Fruit fly (Drosophila melanogaster) whole organism, prepupa: Measurements from ENCODE around the gene CG12010.

ENCODE experiments used
- Blimp-1 ChIP-seq: fragments of 200-800 bp; sonication (Bioruptor generic); optimal IDR thresholded peaks from 3 replicates; lab custom pipeline; 2017; ENCODE audit warnings: missing biosample characterization, missing genetic modification characterization, mild to moderate bottlenecking, moderate library complexity, missing genetic modification reagents
- CG10631 ChIP-seq: fragments of 200-800 bp; sonication (Bioruptor generic); optimal IDR thresholded peaks from 2 replicates; lab custom pipeline; 2016; ENCODE audit warnings: missing biosample characterization, missing genetic modification characterization
- CG10669 ChIP-seq: fragments of 200-800 bp; sonication (Bioruptor generic); optimal IDR thresholded peaks from 3 replicates; lab custom pipeline; 2018; ENCODE audit warnings: missing biosample characterization, mild to moderate bottlenecking, missing genetic modification characterization, moderate library complexity
- CG11294 ChIP-seq: fragments of 200-800 bp; sonication (Bioruptor generic); IDR thresholded peaks from 2 replicates; pipeline ENCODE4 v1.3.6; 2022; ENCODE audit warnings: missing biosample characterization, missing genetic modification characterization
- CG11902 ChIP-seq: fragments of 200-800 bp; sonication (Bioruptor generic); optimal IDR thresholded peaks from 3 replicates; lab custom pipeline; 2016; ENCODE audit warnings: missing biosample characterization, missing genetic modification characterization
- CG15336 ChIP-seq: fragments of 200-800 bp; sonication (Bioruptor generic); IDR thresholded peaks from 2 replicates; pipeline ENCODE4 v1.3.6; 2022; ENCODE audit warnings: missing biosample characterization, missing genetic modification characterization
- CG1621 ChIP-seq: fragments of 200-800 bp; sonication (Bioruptor generic); optimal IDR thresholded peaks from 3 replicates; lab custom pipeline; 2018; ENCODE audit warnings: missing biosample characterization, mild to moderate bottlenecking, missing genetic modification characterization
- CG16779 ChIP-seq: fragments of 200-800 bp; sonication (Bioruptor generic); optimal IDR thresholded peaks from 3 replicates; lab custom pipeline; 2017; ENCODE audit warnings: missing biosample characterization, mild to moderate bottlenecking, missing genetic modification characterization
- CG3032 ChIP-seq: fragments of 200-800 bp; optimal IDR thresholded peaks from 2 replicates; lab custom pipeline; 2019; ENCODE audit warnings: missing biosample characterization, mild to moderate bottlenecking, missing genetic modification characterization, moderate library complexity
- CG34406 ChIP-seq: fragments of 200-800 bp; sonication (Bioruptor generic); optimal IDR thresholded peaks from 3 replicates; lab custom pipeline; 2016; ENCODE audit warnings: missing biosample characterization, missing genetic modification characterization
- CG3919 ChIP-seq: fragments of 200-800 bp; sonication (Bioruptor generic); optimal IDR thresholded peaks from 3 replicates; lab custom pipeline; 2016; ENCODE audit warnings: missing biosample characterization, missing genetic modification characterization
- CG6163 ChIP-seq: fragments of 200-800 bp; sonication (Bioruptor generic); IDR thresholded peaks from 3 replicates; pipeline ENCODE4 v1.3.6; 2022; ENCODE audit warnings: missing biosample characterization, missing genetic modification characterization
- CG6276 ChIP-seq: fragments of 200-800 bp; sonication (Bioruptor generic); optimal IDR thresholded peaks from 2 replicates; lab custom pipeline; 2017; ENCODE audit warnings: missing biosample characterization, mild to moderate bottlenecking, missing genetic modification characterization
- CG6792 ChIP-seq: fragments of 200-800 bp; sonication (Bioruptor generic); optimal IDR thresholded peaks from 3 replicates; lab custom pipeline; 2016; ENCODE audit warnings: missing biosample characterization, missing genetic modification characterization
- CG6808 ChIP-seq: fragments of 200-800 bp; sonication (Bioruptor generic); optimal IDR thresholded peaks from 3 replicates; lab custom pipeline; 2017; ENCODE audit warnings: missing biosample characterization, missing genetic modification characterization, mild to moderate bottlenecking, moderate library complexity, missing genetic modification reagents
- CG6854 ChIP-seq: fragments of 200-800 bp; sonication (Bioruptor generic); optimal IDR thresholded peaks from 2 replicates; lab custom pipeline; 2017; ENCODE audit warnings: missing biosample characterization, mild to moderate bottlenecking, missing genetic modification characterization
- CG7368 ChIP-seq: fragments of 200-800 bp; sonication (Bioruptor generic); optimal IDR thresholded peaks from 3 replicates; lab custom pipeline; 2016; ENCODE audit warnings: missing biosample characterization, missing genetic modification characterization
- CG8632 ChIP-seq: fragments of 200-800 bp; sonication (Bioruptor generic); optimal IDR thresholded peaks from 3 replicates; lab custom pipeline; 2016; ENCODE audit warnings: missing biosample characterization, missing genetic modification characterization
- CG9139 ChIP-seq: fragments of 200-800 bp; sonication (Bioruptor generic); optimal IDR thresholded peaks from 3 replicates; lab custom pipeline; 2017; ENCODE audit warnings: missing biosample characterization, mild to moderate bottlenecking, missing genetic modification characterization
- Eip75B ChIP-seq: fragments of 200-800 bp; sonication (Bioruptor generic); optimal IDR thresholded peaks from 3 replicates; lab custom pipeline; 2016; ENCODE audit warnings: missing biosample characterization, missing genetic modification characterization
- Eip78C ChIP-seq: fragments of 200-800 bp; sonication (Bioruptor generic); peaks from one replicate; lab custom pipeline; 2016; ENCODE audit warnings: missing biosample characterization, missing genetic modification characterization
- Ets96B ChIP-seq: fragments of 200-800 bp; optimal IDR thresholded peaks from 2 replicates; lab custom pipeline; 2019; ENCODE audit warnings: missing biosample characterization, mild to moderate bottlenecking, missing genetic modification characterization, moderate library complexity
- Gug ChIP-seq: fragments of 200-800 bp; sonication (Bioruptor generic); IDR thresholded peaks from 2 replicates; pipeline ENCODE4 v1.3.6; 2022; ENCODE audit warnings: missing biosample characterization, missing genetic modification characterization
- Hr38 ChIP-seq: sonication (Bioruptor generic); optimal IDR thresholded peaks from 2 replicates; lab custom pipeline; 2016; ENCODE audit warnings: missing biosample characterization, missing genetic modification characterization
- Hr4 ChIP-seq: fragments of 200-800 bp; sonication (Bioruptor generic); optimal IDR thresholded peaks from 3 replicates; lab custom pipeline; 2016; ENCODE audit warnings: missing biosample characterization, missing genetic modification characterization
- Lpt ChIP-seq: fragments of 200-800 bp; sonication (Bioruptor generic); optimal IDR thresholded peaks from 3 replicates; lab custom pipeline; 2016; ENCODE audit warnings: missing biosample characterization, missing genetic modification characterization
- Met ChIP-seq: fragments of 200-800 bp; sonication (Bioruptor generic); optimal IDR thresholded peaks from 3 replicates; lab custom pipeline; 2016; ENCODE audit warnings: missing biosample characterization, missing genetic modification characterization
- Sox102F ChIP-seq: fragments of 200-800 bp; sonication (Bioruptor generic); optimal IDR thresholded peaks from 2 replicates; lab custom pipeline; 2016; ENCODE audit warnings: missing biosample characterization, mild to moderate bottlenecking, missing genetic modification characterization
- Sox14 ChIP-seq: fragments of 200-800 bp; sonication (Bioruptor generic); optimal IDR thresholded peaks from 3 replicates; lab custom pipeline; 2016; ENCODE audit warnings: missing biosample characterization, missing genetic modification characterization
- achi ChIP-seq: fragments of 200-800 bp; sonication (Bioruptor generic); optimal IDR thresholded peaks from 3 replicates; lab custom pipeline; 2016; ENCODE audit warnings: missing biosample characterization, missing genetic modification characterization
- acj6 ChIP-seq: fragments of 200-800 bp; sonication (Bioruptor generic); optimal IDR thresholded peaks from 3 replicates; lab custom pipeline; 2016; ENCODE audit warnings: missing biosample characterization, missing genetic modification characterization
- eg ChIP-seq: fragments of 200-800 bp; sonication (Bioruptor generic); IDR thresholded peaks from 3 replicates; pipeline ENCODE4 v1.3.6; 2022; ENCODE audit warnings: missing biosample characterization, missing genetic modification characterization
- esn ChIP-seq: fragments of 200-800 bp; sonication (Bioruptor generic); optimal IDR thresholded peaks from 2 replicates; lab custom pipeline; 2016; ENCODE audit warnings: missing biosample characterization, mild to moderate bottlenecking, missing genetic modification characterization, moderate library complexity
- fkh ChIP-seq: fragments of 200-800 bp; sonication (Bioruptor generic); optimal IDR thresholded peaks from 3 replicates; lab custom pipeline; 2017; ENCODE audit warnings: missing biosample characterization, mild to moderate bottlenecking, missing genetic modification characterization, moderate library complexity
- net ChIP-seq: fragments of 200-800 bp; sonication (Bioruptor generic); optimal IDR thresholded peaks from 3 replicates; lab custom pipeline; 2016; ENCODE audit warnings: missing biosample characterization, missing genetic modification characterization
- salr ChIP-seq, 2 experiments: fragments of 200-800 bp; sonication (Bioruptor generic); optimal IDR thresholded peaks; 3 replicates each; lab custom pipeline; 2016 to 2018; ENCODE audit warnings: missing biosample characterization in 2 of 2, missing genetic modification characterization in 2 of 2, mild to moderate bottlenecking in 1 of 2
- spab ChIP-seq: fragments of 200-800 bp; sonication (Bioruptor generic); optimal IDR thresholded peaks from 2 replicates; lab custom pipeline; 2017; ENCODE audit warnings: missing biosample characterization, mild to moderate bottlenecking, missing genetic modification characterization, missing genetic modification reagents
- ss ChIP-seq, 2 experiments: fragments of 200-800 bp; sonication (Bioruptor generic); optimal IDR thresholded peaks; 2 replicates in 1 of 2; 3 replicates in 1 of 2; lab custom pipeline; 2017 to 2018; ENCODE audit warnings: mild to moderate bottlenecking in 2 of 2, missing biosample characterization in 2 of 2, missing genetic modification characterization in 2 of 2, moderate library complexity in 1 of 2
- svp ChIP-seq: fragments of 200-800 bp; sonication (Bioruptor generic); peaks from one replicate; lab custom pipeline; 2016; ENCODE audit warnings: missing biosample characterization, missing genetic modification characterization
- topi ChIP-seq: fragments of 200-800 bp; sonication (Bioruptor generic); optimal IDR thresholded peaks from 3 replicates; lab custom pipeline; 2016; ENCODE audit warnings: missing biosample characterization, missing genetic modification characterization
- vri ChIP-seq: fragments of 200-800 bp; sonication (Bioruptor generic); optimal IDR thresholded peaks from 3 replicates; lab custom pipeline; 2016; ENCODE audit warnings: missing biosample characterization, mild to moderate bottlenecking, missing genetic modification characterization

CG12010 gene

dm6 chr3L:3391871-3392270 is 17.8 kb downstream of the CG12010 start (continued):
- TF ChIP-seq CG6163 (GFP tag; lab: Robert Waterston, UW) (peak; percentile 83), Sox102F (GFP tag; lab: Kevin White, UChicago) (peak; percentile 60), CG7368 (peak; percentile 58), acj6 (peak; percentile 73), CG9139 (GFP tag; lab: Kevin White, UChicago) (peak; percentile 65), net (peak; percentile 47), Gug (GFP tag; lab: Robert Waterston, UW) (peak; percentile 23; the same call in 1 of the 2 replicates), Hr38 (GFP tag; lab: Kevin White, UChicago) (no peak), achi (peak; percentile 71), CG11902 (peak; percentile 43), CG11294 (GFP tag; lab: Robert Waterston, UW) (no peak), Blimp-1 (GFP tag; lab: Kevin White, UChicago) (peak; percentile 14), vri (peak; percentile 29), Hr4 (GFP tag; lab: Kevin White, UChicago) (peak; percentile 41), salr (GFP tag; optimal IDR thresholded peaks at IDR 0.05; lab: Kevin White, UChicago) (peak; percentile 6 to 47), CG6276 (GFP tag; lab: Kevin White, UChicago) (peak; percentile 19), ss (GFP tag; optimal IDR thresholded peaks at IDR 0.05; lab: Kevin White, UChicago) (peak in 1 of 2 experiments; percentile 39), fkh (GFP tag; lab: Kevin White, UChicago) (no peak), Met (GFP tag; lab: Kevin White, UChicago) (peak; percentile 85), CG3032 (tag; lab: Kevin White, UChicago) (peak; percentile 76), spab (GFP tag; lab: Kevin White, UChicago) (peak; percentile 71), CG3919 (GFP tag; lab: Kevin White, UChicago) (peak; percentile 82), Lpt (no peak), CG15336 (GFP tag; lab: Robert Waterston, UW) (peak; percentile 60; the same call in 1 of the 2 replicates)

dm6 chr3L:3393951-3394834 is 20.1 kb downstream of the CG12010 start:
- TF ChIP-seq CG10669: peak; percentile 88
- TF ChIP-seq CG11294 (GFP tag; lab: Robert Waterston, UW): peak; percentile 59
- TF ChIP-seq CG1621 (tag; lab: Kevin White, UChicago): no peak
- TF ChIP-seq Sox14: no peak
- peak; percentile 85 for TF ChIP-seq CG9139 (GFP tag; lab: Kevin White, UChicago)
- TF ChIP-seq Gug (GFP tag; lab: Robert Waterston, UW): peak; percentile 85
- peak; percentile 16 for TF ChIP-seq CG3919 (GFP tag; lab: Kevin White, UChicago)
- TF ChIP-seq salr (GFP tag; optimal IDR thresholded peaks at IDR 0.05; lab: Kevin White, UChicago): peak; percentile 66 to 93
- no peak for TF ChIP-seq Lpt
- peak; percentile 95 for TF ChIP-seq CG6808 (GFP tag; lab: Kevin White, UChicago)
- peak; percentile 28 for TF ChIP-seq CG6854 (GFP tag; lab: Kevin White, UChicago)
- peak; percentile 94 for TF ChIP-seq CG3032 (tag; lab: Kevin White, UChicago)
- TF ChIP-seq CG16779 (tag; lab: Kevin White, UChicago): peak; percentile 71
- peak; percentile 79 for TF ChIP-seq CG6163 (GFP tag; lab: Robert Waterston, UW)
- peak; percentile 86 for TF ChIP-seq CG6276 (GFP tag; lab: Kevin White, UChicago)
- peak; percentile 19 for TF ChIP-seq fkh (GFP tag; lab: Kevin White, UChicago)
- peak; percentile 93 for TF ChIP-seq Ets96B (tag; lab: Kevin White, UChicago)
- peak; percentile 89 for TF ChIP-seq CG34406 (GFP tag; lab: Kevin White, UChicago)
- TF ChIP-seq CG10631 (GFP tag; lab: Kevin White, UChicago): peak; percentile 95
- TF ChIP-seq eg (GFP tag; lab: Robert Waterston, UW): peak; percentile 72
- peak; percentile 91 for TF ChIP-seq Met (GFP tag; lab: Kevin White, UChicago)
- peak; percentile 85 for TF ChIP-seq net
- TF ChIP-seq CG6792 (GFP tag; lab: Kevin White, UChicago): no peak
- TF ChIP-seq topi (GFP tag; lab: Kevin White, UChicago): peak; percentile 94
- TF ChIP-seq CG11902: peak; percentile 63
- TF ChIP-seq Hr38 (GFP tag; lab: Kevin White, UChicago): no peak
- peak; percentile 95 for TF ChIP-seq esn (GFP tag; lab: Kevin White, UChicago)
- peak; percentile 14 for TF ChIP-seq CG15336 (GFP tag; lab: Robert Waterston, UW)
- no peak for TF ChIP-seq ss (GFP tag; optimal IDR thresholded peaks at IDR 0.05; lab: Kevin White, UChicago)
- TF ChIP-seq acj6: no peak
- TF ChIP-seq svp: no peak
- peak; percentile 79 for TF ChIP-seq Eip78C (GFP tag; lab: Kevin White, UChicago)
- TF ChIP-seq Blimp-1 (GFP tag; lab: Kevin White, UChicago): peak; percentile 85
- TF ChIP-seq Eip75B (GFP tag; lab: Kevin White, UChicago): peak; percentile 94
- TF ChIP-seq CG8632 (GFP tag; lab: Kevin White, UChicago): peak; percentile 85
- TF ChIP-seq, all 60 proteins: peak for 27
